Worm (Caenorhabditis elegans) whole organism, L4 larva: ENCODE measurements around the gene R09E12.9.

Experiments used
- D1046.2 ChIP-seq: fragments of 200-800 bp; sonication (Bioruptor generic); IDR thresholded peaks from 2 replicates; pipeline ENCODE4 v1.3.6; 2022; ENCODE audit warnings: missing genetic modification characterization, missing compliant biosample characterization
- F26F4.8 ChIP-seq: fragments of 200-800 bp; sonication (Bioruptor generic); conservative IDR thresholded peaks from 2 replicates; pipeline ENCODE4 v1.3.6; 2022; ENCODE audit warnings: missing genetic modification characterization, missing compliant biosample characterization
- F37D6.2 ChIP-seq: sonication (generic microtip); optimal IDR thresholded peaks from 2 replicates; lab custom pipeline; 2016; ENCODE audit warnings: mild to moderate bottlenecking, missing genetic modification characterization, missing compliant biosample characterization
- F44E2.7 ChIP-seq: fragments of 200-800 bp; sonication (Bioruptor generic); IDR thresholded peaks from 2 replicates; pipeline ENCODE4 v2.1.2; 2022; ENCODE audit warnings: missing genetic modification characterization, missing compliant biosample characterization
- T20F7.1 ChIP-seq: fragments of 200-800 bp; sonication (Bioruptor generic); optimal IDR thresholded peaks from 2 replicates; lab custom pipeline; 2018; ENCODE audit warnings: mild to moderate bottlenecking, missing genetic modification characterization, missing compliant biosample characterization
- Y105C5A.15 ChIP-seq: fragments of 200-800 bp; sonication (Bioruptor generic); IDR thresholded peaks from 2 replicates; pipeline ENCODE4 v1.3.6; 2022; ENCODE audit warnings: missing genetic modification characterization, missing compliant biosample characterization
- Y75B8A.6 ChIP-seq: fragments of 200-800 bp; sonication (Bioruptor generic); IDR thresholded peaks from 2 replicates; pipeline ENCODE4 v1.3.6; 2022; ENCODE audit warnings: missing genetic modification reagents, missing genetic modification characterization, missing compliant biosample characterization
- ZK337.2 ChIP-seq: fragments of 200-800 bp; sonication (Bioruptor generic); IDR thresholded peaks from 2 replicates; pipeline ENCODE4 v1.3.6; 2022; ENCODE audit warnings: missing genetic modification reagents, missing genetic modification characterization, missing compliant biosample characterization
- aha-1 ChIP-seq: fragments of 150-350 bp; peaks from one replicate; lab custom pipeline; 2014; ENCODE audit warnings: missing biosample characterization, missing genetic modification characterization
- ceh-28 ChIP-seq: fragments of 150-350 bp; optimal IDR thresholded peaks from 2 replicates; lab custom pipeline; 2014; ENCODE audit warnings: missing biosample characterization, missing genetic modification reagents, missing genetic modification characterization
- ceh-32 ChIP-seq: sonication (generic microtip); optimal IDR thresholded peaks from 2 replicates; lab custom pipeline; 2016; ENCODE audit warnings: mild to moderate bottlenecking, missing genetic modification characterization, missing compliant biosample characterization; ENCODE audit not compliant: poor library complexity
- ceh-62 ChIP-seq: sonication (generic microtip); optimal IDR thresholded peaks from 2 replicates; lab custom pipeline; 2017; ENCODE audit warnings: missing biosample characterization, missing genetic modification characterization
- dmd-6 ChIP-seq: fragments of 200-800 bp; sonication (Bioruptor generic); IDR thresholded peaks from 2 replicates; pipeline ENCODE4 v1.3.6; 2022; ENCODE audit warnings: missing genetic modification reagents, missing genetic modification characterization, missing compliant biosample characterization
- dmd-8 ChIP-seq: fragments of 200-800 bp; sonication (Bioruptor generic); IDR thresholded peaks from 2 replicates; pipeline ENCODE4 v1.3.6; 2022; ENCODE audit warnings: missing genetic modification characterization, missing compliant biosample characterization
- duxl-1 ChIP-seq: sonication (generic microtip); optimal IDR thresholded peaks from 2 replicates; lab custom pipeline; 2016; ENCODE audit warnings: mild to moderate bottlenecking, missing genetic modification characterization, moderate library complexity, missing compliant biosample characterization; ENCODE audit not compliant: poor library complexity
- egl-43 ChIP-seq: fragments of 200-800 bp; sonication (Bioruptor generic); IDR thresholded peaks from 2 replicates; pipeline ENCODE4 v1.3.6; 2022; ENCODE audit warnings: missing genetic modification reagents, missing genetic modification characterization, missing compliant biosample characterization
- fos-1 ChIP-seq: fragments of 150-350 bp; optimal IDR thresholded peaks from 2 replicates; lab custom pipeline; 2014; ENCODE audit warnings: missing biosample characterization, missing genetic modification characterization
- hmg-1.1 ChIP-seq: fragments of 200-800 bp; sonication (Bioruptor generic); IDR thresholded peaks from 2 replicates; pipeline ENCODE4 v1.3.6; 2022; ENCODE audit warnings: missing genetic modification reagents, missing genetic modification characterization, missing compliant biosample characterization
- jun-1 ChIP-seq: fragments of 150-350 bp; optimal IDR thresholded peaks from 2 replicates; lab custom pipeline; 2014; ENCODE audit warnings: missing biosample characterization, missing genetic modification reagents, missing genetic modification characterization
- lim-7 ChIP-seq: fragments of 200-800 bp; sonication (Bioruptor generic); IDR thresholded peaks from 2 replicates; pipeline ENCODE4 v1.3.6; 2022; ENCODE audit warnings: missing genetic modification characterization, missing compliant biosample characterization
- lin-1 ChIP-seq: fragments of 200-800 bp; sonication (Bioruptor generic); IDR thresholded peaks from 2 replicates; pipeline ENCODE4 v1.3.6; 2022; ENCODE audit warnings: missing genetic modification reagents, missing genetic modification characterization, missing compliant biosample characterization
- lin-38 ChIP-seq: fragments of 200-800 bp; sonication (Bioruptor generic); IDR thresholded peaks from 2 replicates; pipeline ENCODE4 v1.3.6; 2022; ENCODE audit warnings: missing genetic modification reagents, missing genetic modification characterization, missing compliant biosample characterization
- lin-39 ChIP-seq: fragments of 150-350 bp; optimal IDR thresholded peaks from 2 replicates; lab custom pipeline; 2014; ENCODE audit warnings: missing biosample characterization, missing genetic modification reagents, missing genetic modification characterization
- madf-9 ChIP-seq: fragments of 200-800 bp; sonication (Bioruptor generic); conservative IDR thresholded peaks from 2 replicates; pipeline ENCODE4 v1.3.6; 2022; ENCODE audit warnings: missing genetic modification reagents, missing genetic modification characterization, missing compliant biosample characterization
- mdl-1 ChIP-seq, 2 experiments: fragments of 150-350 bp in 1 of 2; sonication (generic microtip) in 1 of 2; optimal IDR thresholded peaks; 2 replicates each; lab custom pipeline; 2014 to 2017; ENCODE audit warnings: missing biosample characterization in 2 of 2, missing genetic modification characterization in 2 of 2
- mes-2 ChIP-seq: sonication (generic microtip); optimal IDR thresholded peaks from 2 replicates; lab custom pipeline; 2016; ENCODE audit warnings: missing genotype, mild to moderate bottlenecking, missing genetic modification characterization, missing compliant biosample characterization; ENCODE audit not compliant: poor library complexity, severe bottlenecking
- nhr-11 ChIP-seq: fragments of 150-350 bp; optimal IDR thresholded peaks from 2 replicates; lab custom pipeline; 2014; ENCODE audit warnings: missing biosample characterization, missing genetic modification characterization
- nhr-237 ChIP-seq: sonication (generic microtip); optimal IDR thresholded peaks from 2 replicates; lab custom pipeline; 2017; ENCODE audit warnings: missing biosample characterization, missing genetic modification characterization
- nhr-28 ChIP-seq: fragments of 150-350 bp; optimal IDR thresholded peaks from 2 replicates; lab custom pipeline; 2014; ENCODE audit warnings: missing biosample characterization, missing genetic modification characterization
- nhr-77 ChIP-seq: fragments of 150-350 bp; optimal IDR thresholded peaks from 2 replicates; lab custom pipeline; 2014; ENCODE audit warnings: missing biosample characterization, missing genetic modification characterization
- pha-4 ChIP-seq, 2 experiments: fragments of 150-350 bp in 1 of 2; fragments of 200-800 bp in 1 of 2; sonication (Bioruptor generic) in 1 of 2; IDR thresholded peaks in 1 of 2; optimal IDR thresholded peaks in 1 of 2; 2 replicates each; pipeline versions ENCODE4 v1.3.6 to Lab custom; 2014 to 2022; ENCODE audit warnings: missing genetic modification characterization in 2 of 2, missing genetic modification reagents in 2 of 2, missing biosample characterization in 1 of 2, missing compliant biosample characterization in 1 of 2
- pqm-1 ChIP-seq: sonication (generic microtip); optimal IDR thresholded peaks from 2 replicates; lab custom pipeline; 2017; ENCODE audit warnings: missing biosample characterization, missing genetic modification characterization
- set-16 ChIP-seq: fragments of 200-800 bp; sonication (Bioruptor generic); IDR thresholded peaks from 2 replicates; pipeline ENCODE4 v1.3.6; 2022; ENCODE audit warnings: missing genetic modification reagents, missing genetic modification characterization, missing compliant biosample characterization
- tra-1 ChIP-seq: fragments of 200-800 bp; sonication (Bioruptor generic); IDR thresholded peaks from 2 replicates; pipeline ENCODE4 v1.3.6; 2022; ENCODE audit warnings: missing genetic modification reagents, missing genetic modification characterization, missing compliant biosample characterization
- unc-130 ChIP-seq: sonication (generic microtip); optimal IDR thresholded peaks from 2 replicates; lab custom pipeline; 2016; ENCODE audit warnings: missing genetic modification reagents, missing genetic modification characterization, missing compliant biosample characterization
- unc-62 ChIP-seq, 3 experiments: fragments of 150-350 bp in 1 of 3; sonication (generic microtip); optimal IDR thresholded peaks in 2 of 3; peaks in 1 of 3; 1 replicate in 1 of 3; 2 replicates in 2 of 3; lab custom pipeline; 2014 to 2017; ENCODE audit warnings: missing biosample characterization in 3 of 3, missing genetic modification characterization in 3 of 3, missing genetic modification reagents in 3 of 3, missing genotype in 1 of 3
- vab-7 ChIP-seq: fragments of 200-800 bp; sonication (Bioruptor generic); IDR thresholded peaks from 2 replicates; pipeline ENCODE4 v1.3.6; 2022; ENCODE audit warnings: missing genetic modification reagents, missing genetic modification characterization, missing compliant biosample characterization
- zag-1 ChIP-seq: fragments of 150-350 bp; optimal IDR thresholded peaks from 2 replicates; lab custom pipeline; 2014; ENCODE audit warnings: missing biosample characterization, missing genetic modification characterization
- zfp-2 ChIP-seq: sonication (generic microtip); optimal IDR thresholded peaks from 2 replicates; lab custom pipeline; 2016; ENCODE audit warnings: mild to moderate bottlenecking, missing genetic modification characterization, missing compliant biosample characterization
- ztf-11 ChIP-seq: fragments of 150-350 bp; optimal IDR thresholded peaks from 2 replicates; lab custom pipeline; 2014; ENCODE audit warnings: missing biosample characterization, missing genetic modification characterization

Gene R09E12.9

DNA sequence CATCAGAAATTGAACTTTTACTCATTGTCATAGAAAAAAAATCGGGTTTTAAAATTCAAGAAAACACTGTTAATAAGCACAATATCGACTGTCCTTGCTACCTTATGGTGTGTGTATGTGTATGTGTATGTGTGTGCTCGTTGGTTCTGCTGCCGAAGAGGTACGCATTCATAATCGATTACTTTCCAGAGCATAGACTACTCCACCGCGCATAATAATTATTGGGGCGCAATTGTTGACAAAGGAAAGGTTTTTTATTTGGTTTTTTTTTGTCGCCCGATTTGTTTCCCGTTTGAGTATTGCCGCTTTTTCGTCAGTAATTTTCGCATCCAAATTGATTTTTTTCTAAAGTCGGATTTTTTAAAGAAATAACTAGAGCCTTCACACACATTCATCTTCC is 16.2 kb upstream of the R09E12.9 start, which contains the start of gene C05E4.15 (continued):
- TF ChIP-seq ztf-11 (tag; lab: Kevin White, UChicago): no peak

DNA sequence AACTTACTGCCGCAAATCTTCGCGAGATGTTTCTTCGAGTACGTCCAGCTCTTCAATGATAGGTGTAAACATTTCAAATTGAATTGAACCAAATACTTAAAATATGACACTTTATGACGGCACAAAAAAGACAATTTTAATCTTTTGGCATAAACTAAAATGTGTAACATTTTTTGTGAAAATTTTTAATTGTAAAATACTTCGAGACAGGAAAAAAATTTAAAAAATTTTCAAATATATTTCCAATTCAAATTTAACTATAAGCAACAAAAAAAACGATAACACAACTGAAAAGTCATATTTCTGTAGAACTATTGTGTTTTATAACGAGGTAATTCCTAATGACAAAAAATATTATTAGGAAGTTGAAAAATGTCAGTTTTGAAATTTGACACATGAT is 15.5 kb upstream of the R09E12.9 start, which contains the start of gene C05E4.12:
Gene C05E4.12, minus strand, starts transcription at position 101 of the 400 bp plus-strand sequence.
- TF ChIP-seq lin-39 (tag; lab: Kevin White, UChicago) (no peak), duxl-1 (tag; lab: Kevin White, UChicago) (no peak), lim-7 (GFP tag; lab: Robert Waterston, UW) (no peak), set-16 (GFP tag; lab: Robert Waterston, UW) (no peak), nhr-237 (tag; lab: Kevin White, UChicago) (no peak), zag-1 (tag; lab: Kevin White, UChicago) (no peak), aha-1 (tag; lab: Kevin White, UChicago) (no peak), T20F7.1 (GFP tag; lab: Kevin White, UChicago) (no peak), F26F4.8 (GFP tag; lab: Robert Waterston, UW) (no peak), nhr-28 (tag; lab: Kevin White, UChicago) (no peak), Y75B8A.6 (GFP tag; lab: Robert Waterston, UW) (no peak), egl-43 (GFP tag; lab: Robert Waterston, UW) (no peak), nhr-77 (tag; lab: Kevin White, UChicago) (no peak), dmd-8 (GFP tag; lab: Robert Waterston, UW) (no peak), unc-62 (GFP tag; optimal IDR thresholded peaks at IDR 0.05 in 1 of 2; lab: Kevin White, UChicago) (no peak), unc-62 (tag; optimal IDR thresholded peaks at IDR 0.05; lab: Kevin White, UChicago) (no peak), dmd-6 (GFP tag; lab: Robert Waterston, UW) (no peak)

DNA sequence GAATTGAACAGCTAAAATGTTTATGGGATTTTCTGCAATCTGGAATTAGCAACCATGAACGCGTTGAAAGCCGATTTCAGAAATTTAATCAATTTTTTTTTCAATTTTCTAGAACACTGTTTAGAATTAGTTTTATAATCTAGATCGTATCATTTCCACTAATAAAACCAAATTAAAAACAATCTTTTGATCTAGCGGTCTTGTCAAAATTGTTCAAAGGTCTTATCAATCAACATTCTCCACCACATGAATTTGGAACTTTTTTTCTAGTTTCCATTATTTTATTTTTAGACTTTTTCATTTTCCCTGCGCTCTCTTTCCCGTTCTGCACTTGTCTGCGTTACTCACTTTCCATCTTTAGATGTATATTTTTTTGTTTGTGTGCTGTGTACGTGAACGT is 15.1 kb upstream of the R09E12.9 start, which contains the start of gene srp-2:
Gene srp-2, plus strand, starts transcription at position 301 of the 400 bp plus-strand sequence.
- no peak for TF ChIP-seq mes-2 (tag; lab: Kevin White, UChicago)
- TF ChIP-seq vab-7 (GFP tag; lab: Robert Waterston, UW): no peak
- TF ChIP-seq jun-1 (tag; lab: Kevin White, UChicago): no peak
- TF ChIP-seq hmg-1.1 (GFP tag; lab: Robert Waterston, UW): no peak
- no peak for TF ChIP-seq zag-1 (tag; lab: Kevin White, UChicago)
- no peak for TF ChIP-seq ceh-32
- no peak for TF ChIP-seq madf-9 (GFP tag; lab: Robert Waterston, UW)
- no peak for TF ChIP-seq lin-39 (tag; lab: Kevin White, UChicago)
- TF ChIP-seq pha-4 (GFP tag; IDR thresholded peaks at IDR 0.05; lab: Robert Waterston, UW): no peak
- TF ChIP-seq pha-4 (tag; optimal IDR thresholded peaks at IDR 0.05; lab: Kevin White, UChicago): no peak
- TF ChIP-seq F37D6.2 (tag; lab: Kevin White, UChicago): no peak
- TF ChIP-seq F44E2.7 (GFP tag; lab: Robert Waterston, UW): no peak
- TF ChIP-seq nhr-11 (tag; lab: Kevin White, UChicago): no peak
- TF ChIP-seq unc-130: no peak
- no peak for TF ChIP-seq zfp-2

DNA sequence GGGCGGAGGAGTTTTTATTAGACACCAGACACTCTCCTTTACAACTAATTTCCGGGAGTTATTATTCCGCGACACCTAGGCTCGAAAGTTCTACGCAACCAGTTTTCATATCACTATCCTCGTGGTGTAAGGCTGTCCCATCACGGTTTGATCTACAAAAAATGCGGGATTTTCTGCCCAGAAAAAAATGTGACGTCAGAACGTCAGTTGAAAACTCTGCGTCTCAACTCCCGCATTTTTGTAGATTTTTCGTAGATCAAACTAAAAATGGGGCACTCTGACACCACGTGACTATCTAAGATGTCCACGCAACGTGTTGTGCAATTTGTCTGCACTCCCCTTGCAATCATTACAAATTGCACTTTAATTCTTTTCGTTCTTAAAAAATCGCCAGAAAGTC is 12.7 kb upstream of the R09E12.9 start, which contains the start of gene str-238:
Gene str-238, plus strand, starts transcription at position 301 of the 400 bp plus-strand sequence.
- TF ChIP-seq fos-1 (no peak), ZK337.2 (GFP tag; lab: Robert Waterston, UW) (no peak), tra-1 (no peak), mdl-1 (tag; optimal IDR thresholded peaks at IDR 0.05; lab: Kevin White, UChicago) (no peak), D1046.2 (GFP tag; lab: Robert Waterston, UW) (no peak), Y105C5A.15 (no peak), pqm-1 (tag; lab: Kevin White, UChicago) (no peak), unc-62 (GFP tag; optimal IDR thresholded peaks at IDR 0.05 in 1 of 2; lab: Kevin White, UChicago) (no peak), unc-62 (tag; optimal IDR thresholded peaks at IDR 0.05; lab: Kevin White, UChicago) (no peak), egl-43 (GFP tag; lab: Robert Waterston, UW) (no peak), ceh-62 (tag; lab: Kevin White, UChicago) (no peak), lin-1 (GFP tag; lab: Robert Waterston, UW) (no peak), lin-38 (GFP tag; lab: Robert Waterston, UW) (no peak), unc-130 (no peak), ceh-28 (tag; lab: Kevin White, UChicago) (no peak)
